Fruit fly (Drosophila melanogaster) whole organism, prepupa: ENCODE measurements around the gene wg.

Source experiments
- CG10669 ChIP-seq: fragments of 200-800 bp; sonication (Bioruptor generic); optimal IDR thresholded peaks from 3 replicates; lab custom pipeline; 2018; ENCODE audit warnings: missing biosample characterization, mild to moderate bottlenecking, missing genetic modification characterization, moderate library complexity
- CG11294 ChIP-seq: fragments of 200-800 bp; sonication (Bioruptor generic); IDR thresholded peaks from 2 replicates; pipeline ENCODE4 v1.3.6; 2022; ENCODE audit warnings: missing biosample characterization, missing genetic modification characterization
- CG11762 ChIP-seq: fragments of 200-800 bp; sonication (Bioruptor generic); optimal IDR thresholded peaks from 3 replicates; lab custom pipeline; 2016; ENCODE audit warnings: missing biosample characterization, missing genetic modification characterization; ENCODE audit not compliant: insufficient read depth
- CG11902 ChIP-seq: fragments of 200-800 bp; sonication (Bioruptor generic); optimal IDR thresholded peaks from 3 replicates; lab custom pipeline; 2016; ENCODE audit warnings: missing biosample characterization, missing genetic modification characterization
- CG15336 ChIP-seq: fragments of 200-800 bp; sonication (Bioruptor generic); IDR thresholded peaks from 2 replicates; pipeline ENCODE4 v1.3.6; 2022; ENCODE audit warnings: missing biosample characterization, missing genetic modification characterization
- CG1621 ChIP-seq: fragments of 200-800 bp; sonication (Bioruptor generic); optimal IDR thresholded peaks from 3 replicates; lab custom pipeline; 2018; ENCODE audit warnings: missing biosample characterization, mild to moderate bottlenecking, missing genetic modification characterization
- CG16779 ChIP-seq: fragments of 200-800 bp; sonication (Bioruptor generic); optimal IDR thresholded peaks from 3 replicates; lab custom pipeline; 2017; ENCODE audit warnings: missing biosample characterization, mild to moderate bottlenecking, missing genetic modification characterization
- CG32006 ChIP-seq: fragments of 200-800 bp; sonication (Bioruptor generic); optimal IDR thresholded peaks from 3 replicates; lab custom pipeline; 2017; ENCODE audit warnings: missing biosample characterization, mild to moderate bottlenecking, missing genetic modification characterization
- CG34406 ChIP-seq: fragments of 200-800 bp; sonication (Bioruptor generic); optimal IDR thresholded peaks from 3 replicates; lab custom pipeline; 2016; ENCODE audit warnings: missing biosample characterization, missing genetic modification characterization
- CG3919 ChIP-seq: fragments of 200-800 bp; sonication (Bioruptor generic); optimal IDR thresholded peaks from 3 replicates; lab custom pipeline; 2016; ENCODE audit warnings: missing biosample characterization, missing genetic modification characterization
- CG4318 ChIP-seq: fragments of 200-800 bp; sonication (Bioruptor generic); optimal IDR thresholded peaks from 3 replicates; lab custom pipeline; 2017; ENCODE audit warnings: missing biosample characterization, mild to moderate bottlenecking, missing genetic modification characterization
- CG6163 ChIP-seq: fragments of 200-800 bp; sonication (Bioruptor generic); IDR thresholded peaks from 3 replicates; pipeline ENCODE4 v1.3.6; 2022; ENCODE audit warnings: missing biosample characterization, missing genetic modification characterization
- CG6276 ChIP-seq: fragments of 200-800 bp; sonication (Bioruptor generic); optimal IDR thresholded peaks from 2 replicates; lab custom pipeline; 2017; ENCODE audit warnings: missing biosample characterization, mild to moderate bottlenecking, missing genetic modification characterization
- CG6792 ChIP-seq: fragments of 200-800 bp; sonication (Bioruptor generic); optimal IDR thresholded peaks from 3 replicates; lab custom pipeline; 2016; ENCODE audit warnings: missing biosample characterization, missing genetic modification characterization
- CG6808 ChIP-seq: fragments of 200-800 bp; sonication (Bioruptor generic); optimal IDR thresholded peaks from 3 replicates; lab custom pipeline; 2017; ENCODE audit warnings: missing biosample characterization, missing genetic modification characterization, mild to moderate bottlenecking, moderate library complexity, missing genetic modification reagents
- CG7368 ChIP-seq: fragments of 200-800 bp; sonication (Bioruptor generic); optimal IDR thresholded peaks from 3 replicates; lab custom pipeline; 2016; ENCODE audit warnings: missing biosample characterization, missing genetic modification characterization
- CG8119 ChIP-seq: fragments of 200-800 bp; sonication (Bioruptor generic); IDR thresholded peaks from 3 replicates; pipeline ENCODE4 v1.3.6; 2022; ENCODE audit warnings: missing biosample characterization, missing genetic modification characterization
- CG8319 ChIP-seq: fragments of 200-800 bp; sonication (Bioruptor generic); optimal IDR thresholded peaks from 3 replicates; lab custom pipeline; 2016; ENCODE audit warnings: missing biosample characterization, missing genetic modification characterization
- CG8632 ChIP-seq: fragments of 200-800 bp; sonication (Bioruptor generic); optimal IDR thresholded peaks from 3 replicates; lab custom pipeline; 2016; ENCODE audit warnings: missing biosample characterization, missing genetic modification characterization
- Eip75B ChIP-seq: fragments of 200-800 bp; sonication (Bioruptor generic); optimal IDR thresholded peaks from 3 replicates; lab custom pipeline; 2016; ENCODE audit warnings: missing biosample characterization, missing genetic modification characterization
- Eip78C ChIP-seq: fragments of 200-800 bp; sonication (Bioruptor generic); peaks from one replicate; lab custom pipeline; 2016; ENCODE audit warnings: missing biosample characterization, missing genetic modification characterization
- Eip93F ChIP-seq: fragments of 200-800 bp; sonication (Bioruptor generic); optimal IDR thresholded peaks from 2 replicates; lab custom pipeline; 2016; ENCODE audit warnings: missing biosample characterization, mild to moderate bottlenecking, missing genetic modification characterization
- Ets96B ChIP-seq: fragments of 200-800 bp; optimal IDR thresholded peaks from 2 replicates; lab custom pipeline; 2019; ENCODE audit warnings: missing biosample characterization, mild to moderate bottlenecking, missing genetic modification characterization, moderate library complexity
- Gug ChIP-seq: fragments of 200-800 bp; sonication (Bioruptor generic); IDR thresholded peaks from 2 replicates; pipeline ENCODE4 v1.3.6; 2022; ENCODE audit warnings: missing biosample characterization, missing genetic modification characterization
- Hr38 ChIP-seq: sonication (Bioruptor generic); optimal IDR thresholded peaks from 2 replicates; lab custom pipeline; 2016; ENCODE audit warnings: missing biosample characterization, missing genetic modification characterization
- Hr39 ChIP-seq: fragments of 200-800 bp; sonication (Bioruptor generic); optimal IDR thresholded peaks from 2 replicates; lab custom pipeline; 2016; ENCODE audit warnings: missing biosample characterization, missing genetic modification characterization
- Lpt ChIP-seq: fragments of 200-800 bp; sonication (Bioruptor generic); optimal IDR thresholded peaks from 3 replicates; lab custom pipeline; 2016; ENCODE audit warnings: missing biosample characterization, missing genetic modification characterization
- Met ChIP-seq: fragments of 200-800 bp; sonication (Bioruptor generic); optimal IDR thresholded peaks from 3 replicates; lab custom pipeline; 2016; ENCODE audit warnings: missing biosample characterization, missing genetic modification characterization
- OdsH ChIP-seq: fragments of 200-800 bp; sonication (Bioruptor generic); optimal IDR thresholded peaks from 3 replicates; lab custom pipeline; 2016; ENCODE audit warnings: missing biosample characterization, missing genetic modification characterization
- Smox ChIP-seq: fragments of 200-800 bp; sonication (Bioruptor generic); optimal IDR thresholded peaks from 3 replicates; lab custom pipeline; 2016; ENCODE audit warnings: missing biosample characterization, missing genetic modification characterization
- Sox102F ChIP-seq: fragments of 200-800 bp; sonication (Bioruptor generic); optimal IDR thresholded peaks from 2 replicates; lab custom pipeline; 2016; ENCODE audit warnings: missing biosample characterization, mild to moderate bottlenecking, missing genetic modification characterization
- Sox14 ChIP-seq: fragments of 200-800 bp; sonication (Bioruptor generic); optimal IDR thresholded peaks from 3 replicates; lab custom pipeline; 2016; ENCODE audit warnings: missing biosample characterization, missing genetic modification characterization
- acj6 ChIP-seq: fragments of 200-800 bp; sonication (Bioruptor generic); optimal IDR thresholded peaks from 3 replicates; lab custom pipeline; 2016; ENCODE audit warnings: missing biosample characterization, missing genetic modification characterization
- cyc ChIP-seq: fragments of 200-800 bp; sonication (Bioruptor generic); optimal IDR thresholded peaks from 3 replicates; lab custom pipeline; 2016; ENCODE audit warnings: missing biosample characterization, missing genetic modification characterization
- dsx ChIP-seq: fragments of 200-800 bp; optimal IDR thresholded peaks from 3 replicates; lab custom pipeline; 2019; ENCODE audit warnings: missing biosample characterization, mild to moderate bottlenecking, missing genetic modification characterization, moderate library complexity; ENCODE audit not compliant: poor library complexity, severe bottlenecking
- eg ChIP-seq: fragments of 200-800 bp; sonication (Bioruptor generic); IDR thresholded peaks from 3 replicates; pipeline ENCODE4 v1.3.6; 2022; ENCODE audit warnings: missing biosample characterization, missing genetic modification characterization
- fd59A ChIP-seq: fragments of 200-800 bp; sonication (Bioruptor generic); optimal IDR thresholded peaks from 2 replicates; lab custom pipeline; 2017; ENCODE audit warnings: missing biosample characterization, mild to moderate bottlenecking, missing genetic modification characterization, missing genetic modification reagents
- fd85E ChIP-seq: fragments of 200-800 bp; sonication (Bioruptor generic); optimal IDR thresholded peaks from 3 replicates; lab custom pipeline; 2016; ENCODE audit warnings: missing biosample characterization, missing genetic modification characterization
- lz ChIP-seq: fragments of 200-800 bp; sonication (Bioruptor generic); optimal IDR thresholded peaks from 3 replicates; lab custom pipeline; 2016; ENCODE audit warnings: missing biosample characterization, missing genetic modification characterization
- net ChIP-seq: fragments of 200-800 bp; sonication (Bioruptor generic); optimal IDR thresholded peaks from 3 replicates; lab custom pipeline; 2016; ENCODE audit warnings: missing biosample characterization, missing genetic modification characterization
- pdm3 ChIP-seq: fragments of 200-800 bp; sonication (Bioruptor generic); optimal IDR thresholded peaks from 3 replicates; lab custom pipeline; 2016; ENCODE audit warnings: missing biosample characterization, missing genetic modification characterization
- spab ChIP-seq: fragments of 200-800 bp; sonication (Bioruptor generic); optimal IDR thresholded peaks from 2 replicates; lab custom pipeline; 2017; ENCODE audit warnings: missing biosample characterization, mild to moderate bottlenecking, missing genetic modification characterization, missing genetic modification reagents
- ss ChIP-seq, 2 experiments: fragments of 200-800 bp; sonication (Bioruptor generic); optimal IDR thresholded peaks; 2 replicates in 1 of 2; 3 replicates in 1 of 2; lab custom pipeline; 2017 to 2018; ENCODE audit warnings: mild to moderate bottlenecking in 2 of 2, missing biosample characterization in 2 of 2, missing genetic modification characterization in 2 of 2, moderate library complexity in 1 of 2
- vri ChIP-seq: fragments of 200-800 bp; sonication (Bioruptor generic); optimal IDR thresholded peaks from 3 replicates; lab custom pipeline; 2016; ENCODE audit warnings: missing biosample characterization, mild to moderate bottlenecking, missing genetic modification characterization

The wg gene

DNA sequence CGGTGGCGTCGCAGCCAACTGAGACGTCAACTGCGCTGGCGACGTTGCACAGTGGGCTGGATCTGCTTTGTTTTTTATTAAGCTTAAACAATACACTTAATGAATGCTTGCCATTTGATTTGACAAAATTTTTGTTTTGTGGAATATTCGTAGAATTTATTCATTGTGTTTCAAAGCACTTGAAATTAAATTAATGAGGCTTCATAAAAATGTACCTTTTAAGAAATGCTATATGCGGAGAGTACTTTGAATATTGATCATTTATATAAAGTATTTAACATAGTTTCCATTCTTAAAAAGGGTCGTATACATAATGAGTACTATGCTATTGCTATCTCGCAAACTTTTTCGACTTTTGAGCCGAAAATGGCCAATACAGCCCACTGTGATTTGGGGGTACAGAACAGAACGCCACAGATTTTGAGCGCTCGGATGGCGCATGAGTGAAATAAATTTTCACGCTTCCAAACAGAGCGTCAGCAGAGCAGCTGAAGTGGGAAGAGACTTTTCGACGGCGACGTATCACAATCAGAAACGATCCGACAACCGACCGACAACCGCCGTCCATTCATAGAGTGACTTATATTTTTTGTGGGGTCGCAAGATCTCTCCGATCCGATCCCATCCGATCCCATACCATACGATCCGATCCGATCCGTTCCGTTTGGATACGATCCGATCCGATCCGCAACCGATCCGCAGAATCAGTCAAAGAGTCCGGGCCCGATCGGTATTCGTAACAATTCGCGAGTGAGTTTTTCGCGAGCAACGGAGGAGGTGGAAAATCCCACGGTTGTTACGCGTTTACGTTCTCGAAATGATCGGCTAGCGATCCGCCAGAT lies 26.4 kb downstream of the wg start, which contains the start of gene Wnt6 (continued):
- TF ChIP-seq OdsH (GFP tag; lab: Kevin White, UChicago) (peak; percentile 58), Hr38 (GFP tag; lab: Kevin White, UChicago) (no peak), lz (peak; percentile 53), Sox14 (GFP tag; lab: Kevin White, UChicago) (peak; percentile 23), CG4318 (GFP tag; lab: Kevin White, UChicago) (peak; percentile 32), CG6808 (GFP tag; lab: Kevin White, UChicago) (no peak), ss (GFP tag; optimal IDR thresholded peaks at IDR 0.05; lab: Kevin White, UChicago) (no peak), CG8319 (GFP tag; lab: Kevin White, UChicago) (no peak), CG11294 (GFP tag; lab: Robert Waterston, UW) (no peak), CG8119 (GFP tag; lab: Robert Waterston, UW) (no peak; the same call in 2 of the 3 replicates), CG7368 (GFP tag; lab: Kevin White, UChicago) (no peak), CG1621 (no peak), Eip93F (no peak), Ets96B (tag; lab: Kevin White, UChicago) (peak; percentile 29), CG8632 (GFP tag; lab: Kevin White, UChicago) (no peak), cyc (GFP tag; lab: Kevin White, UChicago) (peak; percentile 5), Lpt (GFP tag; lab: Kevin White, UChicago) (no peak), CG10669 (GFP tag; lab: Kevin White, UChicago) (no peak), acj6 (GFP tag; lab: Kevin White, UChicago) (peak; percentile 21), CG6276 (GFP tag; lab: Kevin White, UChicago) (no peak), CG6163 (GFP tag; lab: Robert Waterston, UW) (0 out of 3 replicates have a peak, but pooled peaks have one; percentile 7), CG6792 (GFP tag; lab: Kevin White, UChicago) (no peak), Hr39 (peak; percentile 52), CG3919 (GFP tag; lab: Kevin White, UChicago) (no peak), eg (no peak), fd85E (no peak), Sox102F (GFP tag; lab: Kevin White, UChicago) (peak; percentile 36), vri (GFP tag; lab: Kevin White, UChicago) (no peak), Met (GFP tag; lab: Kevin White, UChicago) (peak; percentile 21), CG32006 (GFP tag; lab: Kevin White, UChicago) (peak; percentile 49), CG15336 (GFP tag; lab: Robert Waterston, UW) (no peak; the same call in 1 of the 2 replicates), pdm3 (peak; percentile 29), fd59A (GFP tag; lab: Kevin White, UChicago) (peak; percentile 4)

DNA sequence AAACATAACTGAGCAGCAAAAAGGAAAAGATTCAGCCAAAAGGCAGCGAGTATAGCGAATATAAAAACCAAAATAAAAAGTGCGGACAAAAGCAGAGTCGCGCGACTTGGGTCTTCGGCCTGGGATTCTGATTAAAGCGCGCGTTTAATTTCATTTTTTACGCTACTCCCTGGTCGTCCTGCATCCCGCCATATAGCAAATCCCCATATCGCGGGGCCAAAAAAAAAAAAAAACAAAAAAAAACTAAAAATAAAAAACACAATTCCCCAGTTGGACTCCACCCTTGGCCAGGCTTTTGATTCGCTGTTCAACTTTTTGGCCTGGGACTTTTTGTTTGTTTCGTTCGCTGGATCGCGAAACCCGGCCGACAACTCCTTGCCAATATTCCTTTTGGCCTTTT lies 27.2 kb downstream of the wg start:
- TF ChIP-seq CG6276 (GFP tag; lab: Kevin White, UChicago) (no peak), acj6 (GFP tag; lab: Kevin White, UChicago) (peak; percentile 10), CG7368 (GFP tag; lab: Kevin White, UChicago) (no peak), CG15336 (GFP tag; lab: Robert Waterston, UW) (no peak), CG8632 (GFP tag; lab: Kevin White, UChicago) (peak; percentile 51), Hr39 (peak; percentile 21), Gug (GFP tag; lab: Robert Waterston, UW) (no peak), CG1621 (no peak), CG16779 (no peak), Eip75B (GFP tag; lab: Kevin White, UChicago) (peak; percentile 26), Hr38 (GFP tag; lab: Kevin White, UChicago) (no peak), fd85E (no peak), Eip93F (peak; percentile 52), CG4318 (GFP tag; lab: Kevin White, UChicago) (no peak), Sox14 (GFP tag; lab: Kevin White, UChicago) (no peak), dsx (GFP tag; lab: Kevin White, UChicago) (peak; percentile 27), OdsH (GFP tag; lab: Kevin White, UChicago) (no peak), lz (peak; percentile 18), Lpt (GFP tag; lab: Kevin White, UChicago) (no peak), pdm3 (peak; percentile 23), CG32006 (GFP tag; lab: Kevin White, UChicago) (no peak), spab (GFP tag; lab: Kevin White, UChicago) (peak; percentile 35), CG11902 (GFP tag; lab: Kevin White, UChicago) (no peak), Smox (GFP tag; lab: Kevin White, UChicago) (peak; percentile 44), net (GFP tag; lab: Kevin White, UChicago) (peak; percentile 51), CG11762 (GFP tag; lab: Kevin White, UChicago) (peak; percentile 2), ss (GFP tag; optimal IDR thresholded peaks at IDR 0.05; lab: Kevin White, UChicago) (peak; percentile 53 to 76), CG6163 (GFP tag; lab: Robert Waterston, UW) (peak; percentile 77), Ets96B (tag; lab: Kevin White, UChicago) (peak; percentile 18), CG8319 (GFP tag; lab: Kevin White, UChicago) (no peak), CG11294 (GFP tag; lab: Robert Waterston, UW) (no peak), Eip78C (GFP tag; lab: Kevin White, UChicago) (peak; percentile 81), fd59A (GFP tag; lab: Kevin White, UChicago) (no peak), CG34406 (GFP tag; lab: Kevin White, UChicago) (peak; percentile 47)
